Worm (Caenorhabditis elegans): Measurements from ENCODE around the gene gut-2.

Gene gut-2

DNA sequence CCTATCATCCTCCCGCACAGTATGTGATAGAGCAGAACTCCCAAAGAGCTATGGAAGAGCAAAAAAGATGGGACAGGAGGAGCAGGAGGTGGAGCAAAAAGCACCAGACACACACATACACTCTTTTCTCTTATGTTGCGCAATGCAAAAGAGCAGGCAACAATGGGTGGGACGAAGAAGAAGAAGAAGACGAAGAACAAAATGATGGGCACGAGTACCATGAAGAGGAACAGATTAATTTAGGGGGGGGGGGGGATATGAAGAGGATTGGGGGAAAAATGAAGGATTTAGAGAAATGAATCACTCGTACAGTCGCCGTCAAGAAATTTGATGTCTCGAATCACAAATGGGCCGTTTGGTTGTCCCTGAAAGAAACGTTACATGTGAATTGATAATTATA is 14.1 kb downstream of the gut-2 start, which contains the start of gene avr-15:
TSS of gene avr-15 (minus strand) at position 101 of the 400 bp plus-strand sequence.
- TF ChIP-seq ceh-48 (tag; optimal IDR thresholded peaks at IDR 0.05) (no peak), unc-42 (tag; optimal IDR thresholded peaks at IDR 0.05) (no peak)

DNA sequence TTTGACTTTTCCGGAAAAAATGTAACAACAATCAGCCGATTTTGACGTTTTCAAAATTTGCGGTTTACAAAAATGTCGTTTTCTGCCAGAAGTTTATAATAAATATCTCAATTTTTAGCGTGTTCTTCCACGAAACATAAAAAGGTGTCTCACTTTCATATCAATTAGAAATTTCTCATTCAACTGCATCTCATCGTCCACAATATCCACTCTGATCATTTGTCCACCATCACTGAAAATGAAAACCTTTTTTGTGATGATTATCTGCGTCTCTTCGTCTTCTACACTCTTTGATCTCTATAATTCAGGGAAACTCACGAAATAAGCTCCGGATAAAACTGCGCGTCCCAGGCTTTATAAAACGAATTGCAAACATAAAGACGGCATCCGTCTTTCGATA is 15.0 kb downstream of the gut-2 start:
- TF ChIP-seq F13H6.1 (tag; optimal IDR thresholded peaks at IDR 0.05) (no peak), K02D7.2 (tag; optimal IDR thresholded peaks at IDR 0.05) (no peak), ets-4 (tag; optimal IDR thresholded peaks at IDR 0.05) (no peak), fkh-10 (GFP tag; optimal IDR thresholded peaks at IDR 0.05) (no peak)

DNA sequence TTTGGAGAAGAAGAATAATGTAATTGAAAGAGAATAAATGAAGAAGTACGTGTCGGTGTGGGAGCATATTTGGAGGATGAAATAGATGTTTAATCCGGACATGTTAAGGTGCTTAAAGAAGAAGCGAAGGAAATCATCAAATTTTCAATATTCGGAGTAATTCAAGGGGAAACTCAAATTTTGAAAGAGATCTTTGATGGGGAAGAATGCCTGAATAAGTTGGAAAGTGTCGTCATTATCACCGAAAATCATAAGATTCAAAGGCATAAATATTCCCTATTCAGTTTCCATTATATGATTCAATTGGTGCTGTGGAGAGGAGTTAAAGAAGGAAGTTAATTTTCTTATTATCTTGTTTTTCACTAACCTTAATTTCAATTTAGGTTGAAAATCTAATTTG is 17.6 kb downstream of the gut-2 start, which contains the start of gene semi-1:
TSS of gene semi-1 (minus strand) at position 101 of the 400 bp plus-strand sequence.
- TF ChIP-seq ceh-48 (tag; optimal IDR thresholded peaks at IDR 0.05) (no peak), elt-4 (tag; optimal IDR thresholded peaks at IDR 0.05) (no peak), Y22D7AL.16 (tag; optimal IDR thresholded peaks at IDR 0.05) (no peak), ceh-30 (tag; optimal IDR thresholded peaks at IDR 0.05) (no peak), npax-4 (tag; optimal IDR thresholded peaks at IDR 0.05) (no peak), ama-1 (optimal IDR thresholded peaks at IDR 0.05) (no peak), zip-5 (tag; optimal IDR thresholded peaks at IDR 0.05) (no peak), K09A11.1 (tag; optimal IDR thresholded peaks at IDR 0.05; ENCODE audit: insufficient read depth) (no peak), K02D7.2 (tag; optimal IDR thresholded peaks at IDR 0.05) (no peak), mec-3 (tag; optimal IDR thresholded peaks at IDR 0.05; ENCODE audit: borderline replicate concordance) (no peak), unc-86 (tag; optimal IDR thresholded peaks at IDR 0.05) (no peak)

DNA sequence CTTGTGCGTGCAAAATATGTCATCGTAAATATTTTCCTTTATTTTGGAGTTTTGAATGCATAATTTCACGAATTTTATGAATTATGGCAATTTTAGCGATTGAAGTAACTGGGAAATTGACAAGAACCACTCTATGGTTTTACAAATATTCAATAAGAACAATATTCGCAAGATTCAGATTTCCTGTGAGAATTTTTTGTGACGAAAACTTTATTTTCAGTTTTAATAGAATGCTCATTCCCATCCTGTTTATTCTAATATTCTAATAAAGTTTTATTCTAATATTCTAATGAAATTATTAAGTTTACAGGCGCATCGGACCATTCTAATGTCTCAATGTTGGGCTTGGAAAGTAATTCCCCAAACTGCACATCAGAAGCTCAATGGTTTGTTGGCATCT is 25.7 kb downstream of the gut-2 start, which contains the start of gene R11G10.3:
TSS of gene R11G10.3 (plus strand) at position 301 of the 400 bp plus-strand sequence.
- TF ChIP-seq ceh-9 (tag; optimal IDR thresholded peaks at IDR 0.05) (no peak), odd-2 (tag; optimal IDR thresholded peaks at IDR 0.05) (no peak), sdc-2 (tag; optimal IDR thresholded peaks at IDR 0.05) (no peak), pha-2 (tag; optimal IDR thresholded peaks at IDR 0.05) (no peak), rnt-1 (tag; optimal IDR thresholded peaks at IDR 0.05) (no peak), pat-9 (tag; optimal IDR thresholded peaks at IDR 0.05) (no peak), pha-4 (tag; optimal IDR thresholded peaks at IDR 0.05) (no peak), hlh-6 (tag; optimal IDR thresholded peaks at IDR 0.05) (no peak), tbx-2 (tag; optimal IDR thresholded peaks at IDR 0.05) (no peak), ceh-31 (tag; optimal IDR thresholded peaks at IDR 0.05) (no peak), ceh-19 (GFP tag; optimal IDR thresholded peaks at IDR 0.05) (no peak), ceh-30 (tag; optimal IDR thresholded peaks at IDR 0.05) (no peak), dve-1 (tag; optimal IDR thresholded peaks at IDR 0.05) (no peak), ama-1 (optimal IDR thresholded peaks at IDR 0.05) (no peak), npax-4 (tag; optimal IDR thresholded peaks at IDR 0.05) (no peak), eyg-1 (tag; optimal IDR thresholded peaks at IDR 0.05) (no peak)

DNA sequence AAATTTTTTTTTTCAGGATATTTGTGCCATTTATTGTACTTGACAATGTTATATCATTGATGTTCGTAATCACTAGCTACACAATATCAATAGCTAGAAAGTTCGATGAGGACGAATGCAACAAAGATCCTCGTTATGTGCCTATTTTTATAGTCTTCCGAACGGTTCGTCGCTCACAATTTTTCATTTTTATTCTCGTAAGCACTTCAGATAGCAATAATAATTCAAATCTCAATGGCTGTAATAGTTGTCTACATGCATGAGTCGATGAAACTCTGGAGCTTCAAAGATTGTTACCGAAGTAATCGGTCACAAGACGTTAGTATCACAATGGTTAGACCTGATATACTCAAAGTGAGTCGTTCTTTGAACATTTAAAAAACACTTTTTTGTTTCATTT is 31.7 kb downstream of the gut-2 start:
- TF ChIP-seq ceh-34 (tag; optimal IDR thresholded peaks at IDR 0.05): no peak

DNA sequence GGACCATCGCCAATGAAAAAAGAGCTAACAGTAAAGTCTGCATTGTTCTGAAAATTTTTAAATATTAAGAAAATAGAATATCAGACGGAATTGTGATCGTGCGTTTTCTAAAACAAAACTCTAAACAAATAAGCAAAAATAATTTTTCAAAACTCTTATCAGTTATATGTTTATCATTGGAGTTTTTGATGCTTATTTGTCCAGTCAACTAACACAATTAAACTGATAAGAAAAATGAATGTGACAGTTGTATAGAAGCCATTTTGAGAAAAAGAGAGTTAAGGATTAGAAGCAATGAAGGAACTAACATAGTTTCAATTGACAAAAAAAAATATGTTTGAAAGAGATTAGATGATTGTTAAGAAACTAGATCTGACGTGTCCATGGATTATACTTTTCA is 33.2 kb downstream of the gut-2 start, which contains the start of gene ttr-44:
TSS of gene ttr-44 (minus strand) at position 47 of the 400 bp plus-strand sequence.
- TF ChIP-seq elt-2 (tag; optimal IDR thresholded peaks at IDR 0.05) (peak; percentile 76), pqm-1 (tag; optimal IDR thresholded peaks at IDR 0.05) (no peak)

DNA sequence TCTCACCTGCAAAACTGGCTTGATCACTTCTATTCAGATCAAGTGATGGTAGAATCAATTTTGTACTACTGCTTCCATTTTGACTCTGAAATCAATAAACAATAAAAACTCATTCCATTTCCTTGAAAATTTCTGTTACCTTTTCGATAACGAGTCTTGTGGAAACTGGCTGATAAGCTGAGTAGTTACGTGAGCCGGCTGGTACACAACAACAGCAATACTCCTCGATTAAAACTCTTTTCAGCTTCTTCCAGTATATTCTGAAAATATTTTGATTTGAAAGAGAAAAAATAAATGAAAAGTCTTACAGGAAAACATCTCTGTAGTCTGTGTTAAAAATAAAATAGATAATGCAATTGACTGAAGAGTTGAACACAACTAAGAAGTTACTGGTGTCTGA is 35.0 kb downstream of the gut-2 start:
- TF ChIP-seq ztf-16 (tag; optimal IDR thresholded peaks at IDR 0.05) (no peak), nhr-11 (tag; optimal IDR thresholded peaks at IDR 0.05) (no peak), ceh-22 (tag; optimal IDR thresholded peaks at IDR 0.05) (no peak), nhr-232 (tag; optimal IDR thresholded peaks at IDR 0.05) (no peak)

All from whole organism, late embryonic.